Worm (Caenorhabditis elegans): Measurements from ENCODE around the gene F01D5.10.

Gene F01D5.10

ce11 chrII:14044199-14044598, 23.1 kb upstream of the F01D5.10 start (continued):
- TF ChIP-seq zfp-2 (tag; optimal IDR thresholded peaks at IDR 0.05) (no peak), nhr-6 (tag; optimal IDR thresholded peaks at IDR 0.05) (peak; percentile 25)

ce11 chrII:14042836-14043604, 21.9 kb upstream of the F01D5.10 start:
- peak; percentile 61 for TF ChIP-seq mxl-3 (GFP tag; optimal IDR thresholded peaks at IDR 0.05)
- TF ChIP-seq dmd-6 (GFP tag; IDR thresholded peaks at IDR 0.05), result peak; percentile 67
- TF ChIP-seq mes-2 (tag; optimal IDR thresholded peaks at IDR 0.05; ENCODE audit: poor library complexity, severe bottlenecking), result peak; percentile 34
- peak; percentile 59 for TF ChIP-seq hlh-30 (tag; optimal IDR thresholded peaks at IDR 0.05; ENCODE audit: insufficient read depth)
- peak; percentile 55 for TF ChIP-seq hlh-11 (tag; optimal IDR thresholded peaks at IDR 0.05)
- TF ChIP-seq dve-1 (tag; optimal IDR thresholded peaks at IDR 0.05; ENCODE audit: insufficient read depth), result peak; percentile 86
- TF ChIP-seq arid-1 (GFP tag; conservative IDR thresholded peaks at IDR 0.05), result 0 out of 2 replicates have a peak, but pooled peaks have one; percentile 6
- peak; percentile 54; the same call in 1 of the 2 replicates for TF ChIP-seq mxl-2 (GFP tag; conservative IDR thresholded peaks at IDR 0.05)
- TF ChIP-seq mep-1 (tag; optimal IDR thresholded peaks at IDR 0.05), result peak; percentile 44
- no peak for TF ChIP-seq vab-7 (GFP tag; IDR thresholded peaks at IDR 0.05)
- TF ChIP-seq mdt-29 (GFP tag; IDR thresholded peaks at IDR 0.05), result no peak
- TF ChIP-seq aha-1 (tag), result peak; percentile 79
- no peak for TF ChIP-seq tag-97 (GFP tag; IDR thresholded peaks at IDR 0.05)
- peak; percentile 38 for TF ChIP-seq lin-13 (GFP tag; optimal IDR thresholded peaks at IDR 0.05)
- no peak for TF ChIP-seq unc-39 (tag; optimal IDR thresholded peaks at IDR 0.05)
- TF ChIP-seq zip-11 (GFP tag; IDR thresholded peaks at IDR 0.05), result no peak
- no peak for TF ChIP-seq ZK337.2 (GFP tag; IDR thresholded peaks at IDR 0.05)
- TF ChIP-seq lsy-2 (tag; optimal IDR thresholded peaks at IDR 0.05), result peak in 1 of 2 experiments; percentile 12
- TF ChIP-seq nhr-102 (tag; optimal IDR thresholded peaks at IDR 0.05), result peak; percentile 51
- TF ChIP-seq fkh-10 (GFP tag; optimal IDR thresholded peaks at IDR 0.05), result no peak
- no peak for TF ChIP-seq daf-16 (GFP tag; optimal IDR thresholded peaks at IDR 0.05)
- TF ChIP-seq daf-16 (tag; optimal IDR thresholded peaks at IDR 0.05), result peak; percentile 89
- TF ChIP-seq ces-1 (GFP tag; optimal IDR thresholded peaks at IDR 0.05), result no peak
- peak; percentile 3 for TF ChIP-seq nhr-48 (tag; optimal IDR thresholded peaks at IDR 0.05)
- TF ChIP-seq nhr-28 (tag; optimal IDR thresholded peaks at IDR 0.05), result peak; percentile 42
- TF ChIP-seq nhr-111 (GFP tag; optimal IDR thresholded peaks at IDR 0.05), result no peak
- peak; percentile 33 for TF ChIP-seq pqm-1 (tag; optimal IDR thresholded peaks at IDR 0.05)
- no peak for TF ChIP-seq nhr-41 (GFP tag; IDR thresholded peaks at IDR 0.05)
- TF ChIP-seq egl-43 (GFP tag; IDR thresholded peaks at IDR 0.05), result no peak
- peak; percentile 47 for TF ChIP-seq nhr-6 (tag; optimal IDR thresholded peaks at IDR 0.05)

DNA sequence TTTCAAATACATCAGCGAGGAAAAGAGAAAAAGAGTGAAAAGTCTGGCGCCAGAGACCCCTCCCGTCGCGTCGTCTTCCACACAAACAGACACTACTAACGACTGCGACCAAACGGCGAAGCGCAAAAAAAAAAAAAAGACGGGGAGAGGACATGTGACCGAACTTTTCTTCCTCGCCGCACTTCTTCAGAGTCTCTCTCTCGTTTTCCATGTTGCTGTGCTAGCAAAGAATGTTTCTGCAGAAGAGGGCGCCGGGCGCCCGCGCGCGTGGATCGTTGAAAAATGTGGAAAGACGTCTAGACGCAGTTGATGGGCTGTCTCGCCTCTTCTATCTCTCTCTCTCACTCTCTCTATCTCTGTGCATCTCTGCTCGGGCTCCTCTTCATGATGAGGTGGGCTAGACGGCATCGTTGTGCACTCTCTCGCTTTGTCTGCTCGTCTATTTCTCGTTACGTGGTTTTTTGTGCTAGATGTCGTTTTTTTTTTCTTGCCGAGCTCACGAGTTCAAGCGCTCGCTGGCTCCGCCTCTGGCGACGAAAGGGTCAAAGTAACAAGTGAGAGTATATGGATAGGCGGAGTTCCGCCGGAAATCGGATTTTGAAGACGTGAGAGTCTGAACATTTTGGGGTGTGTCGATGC, 19.2 kb upstream of the F01D5.10 start:
- peak; percentile 92 for TF ChIP-seq dve-1 (tag; optimal IDR thresholded peaks at IDR 0.05; ENCODE audit: insufficient read depth)
- peak; percentile 95 for TF ChIP-seq nhr-28 (tag; optimal IDR thresholded peaks at IDR 0.05)
- TF ChIP-seq sdz-12 (GFP tag; optimal IDR thresholded peaks at IDR 0.05), result no peak
- TF ChIP-seq mxl-3 (GFP tag; optimal IDR thresholded peaks at IDR 0.05), result peak; percentile 94
- no peak for TF ChIP-seq zip-11 (GFP tag; IDR thresholded peaks at IDR 0.05)
- no peak for TF ChIP-seq unc-130 (GFP tag; optimal IDR thresholded peaks at IDR 0.05)
- TF ChIP-seq vab-7 (GFP tag; IDR thresholded peaks at IDR 0.05), result peak; percentile 42; the same call in 1 of the 2 replicates
- peak in 1 of 2 experiments; percentile 98 for TF ChIP-seq unc-62 (GFP tag; optimal IDR thresholded peaks at IDR 0.05 in 1 of 2)
- peak; percentile 53 for TF ChIP-seq unc-62 (tag; optimal IDR thresholded peaks at IDR 0.05)
- peak; percentile 98 for TF ChIP-seq gei-8 (GFP tag; optimal IDR thresholded peaks at IDR 0.05)
- peak; percentile 99 for TF ChIP-seq hlh-11 (tag; optimal IDR thresholded peaks at IDR 0.05)
- TF ChIP-seq lin-13 (GFP tag; optimal IDR thresholded peaks at IDR 0.05), result peak; percentile 82
- peak; percentile 93 for TF ChIP-seq nhr-11 (tag; optimal IDR thresholded peaks at IDR 0.05)
- TF ChIP-seq dmd-6 (GFP tag; IDR thresholded peaks at IDR 0.05), result peak; percentile 99
- no peak for TF ChIP-seq Y48G9A.11 (GFP tag; IDR thresholded peaks at IDR 0.05)
- 0 out of 2 replicates have a peak, but pooled peaks have one; percentile 28 for TF ChIP-seq dmd-9 (GFP tag; IDR thresholded peaks at IDR 0.05)
- no peak for TF ChIP-seq Y105C5A.15 (GFP tag; IDR thresholded peaks at IDR 0.05)
- TF ChIP-seq F44E2.7 (GFP tag; IDR thresholded peaks at IDR 0.05), result no peak
- TF ChIP-seq arid-1 (GFP tag; conservative IDR thresholded peaks at IDR 0.05), result peak; percentile 22; the same call in 1 of the 2 replicates
- TF ChIP-seq nhr-41 (GFP tag; IDR thresholded peaks at IDR 0.05), result no peak
- peak; percentile 80 for TF ChIP-seq fkh-10 (GFP tag; optimal IDR thresholded peaks at IDR 0.05)
- peak; percentile 86 for TF ChIP-seq nhr-102 (tag; optimal IDR thresholded peaks at IDR 0.05)
- TF ChIP-seq spr-1 (tag; optimal IDR thresholded peaks at IDR 0.05), result peak; percentile 87
- TF ChIP-seq ceh-62 (tag; optimal IDR thresholded peaks at IDR 0.05), result no peak
- peak; percentile 5; the same call in 1 of the 2 replicates for TF ChIP-seq madf-9 (GFP tag; conservative IDR thresholded peaks at IDR 0.05)
